Fruit fly (Drosophila melanogaster): ENCODE measurements around the gene CG11267.

The CG11267 gene

DNA sequence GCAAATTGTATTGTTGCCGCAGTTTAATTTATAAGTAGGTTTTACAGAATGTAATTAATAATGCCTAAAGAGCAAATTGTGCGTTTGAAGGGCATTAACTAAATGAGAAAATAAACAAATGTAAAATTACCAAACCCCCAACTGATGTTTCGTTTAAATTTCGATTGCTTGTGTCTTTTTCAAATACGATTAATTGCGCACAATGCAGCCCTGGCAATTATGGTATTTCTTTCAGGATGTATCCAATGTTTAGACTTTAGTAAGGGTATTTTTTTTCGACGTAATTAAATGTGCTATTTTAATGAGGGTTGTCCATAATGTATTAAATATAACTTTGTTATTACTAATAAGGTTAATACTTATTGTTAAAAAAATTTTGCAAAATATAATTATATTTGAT, 25.0 kb downstream of the CG11267 start:
- TF ChIP-seq CG32264 (GFP tag; optimal IDR thresholded peaks at IDR 0.05) = no peak
- no peak for TF ChIP-seq fru (GFP tag; optimal IDR thresholded peaks at IDR 0.05)
- no peak for TF ChIP-seq Abd-B (GFP tag; optimal IDR thresholded peaks at IDR 0.05)
- TF ChIP-seq psq (GFP tag; optimal IDR thresholded peaks at IDR 0.05) = no peak

DNA sequence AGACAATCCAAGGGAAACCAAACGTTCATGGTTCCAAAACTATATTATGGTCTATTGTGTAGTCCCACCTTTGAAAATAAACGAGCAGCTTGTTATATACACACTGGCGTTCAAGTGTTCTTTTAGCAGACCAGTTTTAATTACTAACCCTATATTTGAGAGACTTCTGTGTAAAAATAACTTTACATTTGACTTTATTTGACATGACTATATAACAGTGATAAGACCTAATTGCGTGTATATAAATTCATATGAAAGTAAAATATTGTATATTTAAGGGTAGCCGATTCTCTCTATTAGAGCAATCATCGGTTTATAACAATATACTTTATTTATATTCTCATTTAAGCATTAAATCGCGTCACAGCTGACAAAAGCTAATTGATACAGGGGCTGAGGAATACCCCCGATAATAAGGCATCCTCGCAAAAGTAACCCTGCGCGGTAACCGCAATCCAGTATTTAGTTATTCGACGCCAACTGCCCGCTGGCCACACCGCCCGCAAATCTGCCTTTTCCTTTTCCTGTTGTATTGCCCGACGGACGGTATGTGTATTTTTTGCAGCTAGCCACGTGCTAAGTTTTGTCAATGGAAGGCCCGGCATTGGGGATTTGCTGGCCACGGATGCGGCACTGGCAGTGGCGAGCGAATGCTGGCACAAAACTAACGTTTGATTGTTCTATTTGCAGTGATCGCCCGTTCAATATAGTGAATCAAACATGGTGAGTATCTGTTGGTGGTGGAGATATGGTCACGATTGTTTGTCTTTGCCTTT, 25.6 kb downstream of the CG11267 start, which contains the start of gene RpS4:
RpS4 (plus strand) TSS at position 465 of the 776 bp plus-strand sequence.
- no peak for TF ChIP-seq Vsx2 (GFP tag; optimal IDR thresholded peaks at IDR 0.05; ENCODE audit: partially characterized antibody)
- TF ChIP-seq CG9705 (GFP tag; optimal IDR thresholded peaks at IDR 0.05) = peak; percentile 93
- no peak for TF ChIP-seq lola (GFP tag; optimal IDR thresholded peaks at IDR 0.05)
- peak; percentile 39 for TF ChIP-seq woc (GFP tag; optimal IDR thresholded peaks at IDR 0.05)
- TF ChIP-seq GATAd (GFP tag; optimal IDR thresholded peaks at IDR 0.05) = no peak
- TF ChIP-seq usp (GFP tag; optimal IDR thresholded peaks at IDR 0.05) = no peak
- TF ChIP-seq brk (GFP tag; optimal IDR thresholded peaks at IDR 0.05) = no peak
- TF ChIP-seq Hr83 (GFP tag; optimal IDR thresholded peaks at IDR 0.05; ENCODE audit: poor library complexity, severe bottlenecking) = peak; percentile 97
- no peak for TF ChIP-seq Rel (GFP tag; optimal IDR thresholded peaks at IDR 0.05)
- peak; percentile 78 for TF ChIP-seq Rel (tag; optimal IDR thresholded peaks at IDR 0.05)
- peak; percentile 92 for TF ChIP-seq rgr (GFP tag; optimal IDR thresholded peaks at IDR 0.05)
- no peak for TF ChIP-seq dsf (GFP tag; optimal IDR thresholded peaks at IDR 0.05; ENCODE audit: borderline replicate concordance)
- no peak for TF ChIP-seq dl (GFP tag; optimal IDR thresholded peaks at IDR 0.05; ENCODE audit: insufficient read depth in 1 of 2, partially characterized antibody in 2 of 2)
- TF ChIP-seq psq (GFP tag; optimal IDR thresholded peaks at IDR 0.05) = peak; percentile 54
- peak; percentile 75 for TF ChIP-seq OdsH (GFP tag; optimal IDR thresholded peaks at IDR 0.05)
- peak; percentile 63 for TF ChIP-seq Mio (GFP tag; optimal IDR thresholded peaks at IDR 0.05)
- peak; percentile 85 for TF ChIP-seq h (GFP tag; optimal IDR thresholded peaks at IDR 0.05)
- no peak for TF ChIP-seq Dfd (GFP tag; optimal IDR thresholded peaks at IDR 0.05)
- TF ChIP-seq Dif (GFP tag; optimal IDR thresholded peaks at IDR 0.05; ENCODE audit: partially characterized antibody) = peak; percentile 54
- TF ChIP-seq sage (GFP tag; optimal IDR thresholded peaks at IDR 0.05) = peak; percentile 35
- TF ChIP-seq fru (GFP tag; optimal IDR thresholded peaks at IDR 0.05) = peak; percentile 74
- no peak for TF ChIP-seq pan (optimal IDR thresholded peaks at IDR 0.05)
- no peak for TF ChIP-seq tai (GFP tag; optimal IDR thresholded peaks at IDR 0.05)
- peak; percentile 42 for TF ChIP-seq Jra (GFP tag; optimal IDR thresholded peaks at IDR 0.05)
- peak; percentile 85 for TF ChIP-seq Hnf4 (GFP tag; optimal IDR thresholded peaks at IDR 0.05)
- no peak for TF ChIP-seq CrebA (GFP tag; optimal IDR thresholded peaks at IDR 0.05; ENCODE audit: borderline replicate concordance)
- no peak for TF ChIP-seq Abd-B (GFP tag; optimal IDR thresholded peaks at IDR 0.05)
- TF ChIP-seq dmrt93B (GFP tag; optimal IDR thresholded peaks at IDR 0.05) = peak; percentile 91
- peak; percentile 74 for TF ChIP-seq jim (GFP tag; optimal IDR thresholded peaks at IDR 0.05)
- TF ChIP-seq foxo (GFP tag; optimal IDR thresholded peaks at IDR 0.05) = peak; percentile 6 to 77
- TF ChIP-seq ey (GFP tag; optimal IDR thresholded peaks at IDR 0.05) = peak; percentile 71
- TF ChIP-seq br (GFP tag; optimal IDR thresholded peaks at IDR 0.05) = peak; percentile 86
- peak; percentile 81 for TF ChIP-seq HLH106 (tag; optimal IDR thresholded peaks at IDR 0.05)
- no peak for TF ChIP-seq N (GFP tag; optimal IDR thresholded peaks at IDR 0.05)
- peak; percentile 95 for TF ChIP-seq Sp1 (GFP tag; optimal IDR thresholded peaks at IDR 0.05)
- TF ChIP-seq Hr78 (GFP tag; optimal IDR thresholded peaks at IDR 0.05) = no peak
- TF ChIP-seq sv (GFP tag; optimal IDR thresholded peaks at IDR 0.05) = peak; percentile 85
- TF ChIP-seq CG32264 (GFP tag; optimal IDR thresholded peaks at IDR 0.05) = peak; percentile 51
- TF ChIP-seq Myc (optimal IDR thresholded peaks at IDR 0.05) = peak; percentile 50
